Worm (Caenorhabditis elegans) whole organism, L2 larva: ENCODE measurements around the gene C33D9.10.

Experiments
- C34F6.9 ChIP-seq: fragments of 150-350 bp; optimal IDR thresholded peaks from 2 replicates; lab custom pipeline; 2014; ENCODE audit warnings: missing biosample characterization, missing genetic modification characterization
- F13H6.1 ChIP-seq: sonication (generic microtip); optimal IDR thresholded peaks from 2 replicates; lab custom pipeline; 2016; ENCODE audit warnings: missing genetic modification characterization, missing compliant biosample characterization
- R02D3.7 ChIP-seq: fragments of 150-350 bp; optimal IDR thresholded peaks from 2 replicates; lab custom pipeline; 2014; ENCODE audit warnings: missing biosample characterization, missing genetic modification characterization
- Y55F3AM.14 ChIP-seq: fragments of 200-800 bp; sonication (Bioruptor generic); optimal IDR thresholded peaks from 2 replicates; lab custom pipeline; 2018; ENCODE audit warnings: mild to moderate bottlenecking, missing genetic modification characterization, missing compliant biosample characterization
- ZK546.5 ChIP-seq: sonication (generic microtip); optimal IDR thresholded peaks from 2 replicates; lab custom pipeline; 2017; ENCODE audit warnings: missing biosample characterization, missing genetic modification characterization
- alr-1 ChIP-seq: fragments of 150-350 bp; optimal IDR thresholded peaks from 2 replicates; lab custom pipeline; 2014; ENCODE audit warnings: missing biosample characterization, missing genetic modification characterization
- aly-2 ChIP-seq: fragments of 150-350 bp; optimal IDR thresholded peaks from 2 replicates; lab custom pipeline; 2014; ENCODE audit warnings: missing biosample characterization, missing genetic modification characterization
- ama-1 ChIP-seq: fragments of 150-350 bp; optimal IDR thresholded peaks from 2 replicates; lab custom pipeline; 2018; ENCODE audit warnings: inconsistent platforms
- blmp-1 ChIP-seq: sonication (generic microtip); optimal IDR thresholded peaks from 2 replicates; lab custom pipeline; 2017; ENCODE audit warnings: missing genetic modification characterization, mild to moderate bottlenecking, missing compliant biosample characterization, antibody characterized with exemption, moderate library complexity; ENCODE audit not compliant: insufficient read depth
- ceh-16 ChIP-seq: fragments of 150-350 bp; optimal IDR thresholded peaks from 2 replicates; lab custom pipeline; 2014; ENCODE audit warnings: missing biosample characterization, missing genetic modification characterization
- ceh-82 ChIP-seq: fragments of 150-350 bp; optimal IDR thresholded peaks from 2 replicates; lab custom pipeline; 2014; ENCODE audit warnings: missing biosample characterization, missing genetic modification characterization
- crh-2 ChIP-seq: sonication (generic microtip); optimal IDR thresholded peaks from 2 replicates; lab custom pipeline; 2017; ENCODE audit warnings: missing biosample characterization, missing genetic modification characterization
- dmd-4 ChIP-seq: sonication (generic microtip); optimal IDR thresholded peaks from 2 replicates; lab custom pipeline; 2017; ENCODE audit warnings: missing biosample characterization, missing genetic modification characterization
- egl-27 ChIP-seq: sonication (generic microtip); optimal IDR thresholded peaks from 3 replicates; lab custom pipeline; 2017; ENCODE audit warnings: missing biosample characterization, missing genetic modification reagents, missing genetic modification characterization
- elt-3 ChIP-seq: sonication (generic microtip); optimal IDR thresholded peaks from 2 replicates; lab custom pipeline; 2017; ENCODE audit warnings: missing biosample characterization, missing genetic modification characterization
- fos-1 ChIP-seq: fragments of 150-350 bp; optimal IDR thresholded peaks from 2 replicates; lab custom pipeline; 2014; ENCODE audit warnings: missing biosample characterization, missing genetic modification characterization
- gmeb-1 ChIP-seq: fragments of 150-350 bp; optimal IDR thresholded peaks from 2 replicates; lab custom pipeline; 2014; ENCODE audit warnings: missing biosample characterization, missing genetic modification characterization
- lin-11 ChIP-seq: fragments of 150-350 bp; sonication (generic microtip); optimal IDR thresholded peaks from 2 replicates; lab custom pipeline; 2014; ENCODE audit warnings: missing biosample characterization, missing genetic modification characterization, inconsistent platforms, mixed read lengths
- lin-13 ChIP-seq: fragments of 150-350 bp; optimal IDR thresholded peaks from 2 replicates; lab custom pipeline; 2014; ENCODE audit warnings: missing biosample characterization, missing genetic modification reagents, missing genetic modification characterization
- lin-39 ChIP-seq: fragments of 150-350 bp; optimal IDR thresholded peaks from 2 replicates; lab custom pipeline; 2014; ENCODE audit warnings: missing biosample characterization, missing genetic modification reagents, missing genetic modification characterization
- lsy-2 ChIP-seq, 2 experiments: fragments of 150-350 bp in 1 of 2; sonication (generic microtip) in 1 of 2; optimal IDR thresholded peaks; 2 replicates each; lab custom pipeline; 2014 to 2017; ENCODE audit warnings: missing biosample characterization in 2 of 2, missing genetic modification characterization in 2 of 2
- mab-5 ChIP-seq: fragments of 150-350 bp; optimal IDR thresholded peaks from 2 replicates; lab custom pipeline; 2014; ENCODE audit warnings: missing biosample characterization, missing genetic modification characterization
- nhr-10 ChIP-seq: sonication (generic microtip); optimal IDR thresholded peaks from 2 replicates; lab custom pipeline; 2017; ENCODE audit warnings: missing biosample characterization, missing genetic modification characterization
- nhr-11 ChIP-seq: fragments of 150-350 bp; optimal IDR thresholded peaks from 2 replicates; lab custom pipeline; 2014; ENCODE audit warnings: missing biosample characterization, missing genetic modification characterization
- nhr-12 ChIP-seq: fragments of 150-350 bp; optimal IDR thresholded peaks from 2 replicates; lab custom pipeline; 2014; ENCODE audit warnings: missing biosample characterization, missing genetic modification characterization
- nhr-129 ChIP-seq: fragments of 150-350 bp; optimal IDR thresholded peaks from 2 replicates; lab custom pipeline; 2014; ENCODE audit warnings: missing biosample characterization, missing genetic modification characterization
- nhr-21 ChIP-seq: fragments of 150-350 bp; optimal IDR thresholded peaks from 2 replicates; lab custom pipeline; 2014; ENCODE audit warnings: missing biosample characterization, missing genetic modification characterization
- nhr-23 ChIP-seq: fragments of 150-350 bp; optimal IDR thresholded peaks from 2 replicates; lab custom pipeline; 2014; ENCODE audit warnings: missing biosample characterization, missing genetic modification reagents, missing genetic modification characterization
- nhr-237 ChIP-seq: fragments of 150-350 bp; optimal IDR thresholded peaks from 2 replicates; lab custom pipeline; 2014; ENCODE audit warnings: missing biosample characterization, missing genetic modification characterization
- nhr-25 ChIP-seq: fragments of 150-350 bp; sonication (generic microtip); optimal IDR thresholded peaks from 3 replicates; lab custom pipeline; 2014; ENCODE audit warnings: missing biosample characterization, missing genetic modification characterization
- nhr-6 ChIP-seq: fragments of 150-350 bp; optimal IDR thresholded peaks from 2 replicates; lab custom pipeline; 2014; ENCODE audit warnings: missing biosample characterization, missing genetic modification characterization
- nhr-77 ChIP-seq: fragments of 150-350 bp; optimal IDR thresholded peaks from 2 replicates; lab custom pipeline; 2014; ENCODE audit warnings: missing biosample characterization, missing genetic modification characterization
- peb-1 ChIP-seq: fragments of 150-350 bp; optimal IDR thresholded peaks from 2 replicates; lab custom pipeline; 2014; ENCODE audit warnings: missing biosample characterization, missing genetic modification characterization
- sem-4 ChIP-seq: fragments of 150-350 bp; optimal IDR thresholded peaks from 2 replicates; lab custom pipeline; 2014; ENCODE audit warnings: missing biosample characterization, missing genetic modification reagents, missing genetic modification characterization
- skn-1 ChIP-seq: sonication (generic microtip); optimal IDR thresholded peaks from 2 replicates; lab custom pipeline; 2017; ENCODE audit warnings: missing biosample characterization, missing genetic modification characterization
- sma-3 ChIP-seq: sonication (generic microtip); optimal IDR thresholded peaks from 2 replicates; lab custom pipeline; 2016; ENCODE audit warnings: missing genetic modification reagents, missing genetic modification characterization, missing compliant biosample characterization
- sma-9 ChIP-seq, 2 experiments: fragments of 150-350 bp in 1 of 2; sonication (generic microtip) in 1 of 2; optimal IDR thresholded peaks; 2 replicates each; lab custom pipeline; 2014 to 2016; ENCODE audit warnings: missing genetic modification characterization in 2 of 2, mild to moderate bottlenecking in 1 of 2, missing biosample characterization in 1 of 2, missing compliant biosample characterization in 1 of 2, missing genetic modification reagents in 1 of 2, moderate library complexity in 1 of 2
- snpc-4 ChIP-seq: fragments of 150-350 bp; optimal IDR thresholded peaks from 2 replicates; lab custom pipeline; 2014; ENCODE audit warnings: missing biosample characterization, missing genetic modification characterization
- unc-39 ChIP-seq: fragments of 150-350 bp; optimal IDR thresholded peaks from 2 replicates; lab custom pipeline; 2014; ENCODE audit warnings: missing biosample characterization, missing genetic modification characterization
- unc-55 ChIP-seq: fragments of 150-350 bp; sonication (generic microtip); optimal IDR thresholded peaks from 3 replicates; lab custom pipeline; 2014; ENCODE audit warnings: missing biosample characterization, missing genetic modification reagents, missing genetic modification characterization
- unc-62 ChIP-seq: fragments of 150-350 bp; optimal IDR thresholded peaks from 2 replicates; lab custom pipeline; 2014; ENCODE audit warnings: missing biosample characterization, missing genetic modification reagents, missing genetic modification characterization
- zag-1 ChIP-seq: fragments of 150-350 bp; optimal IDR thresholded peaks from 2 replicates; lab custom pipeline; 2014; ENCODE audit warnings: missing biosample characterization, missing genetic modification characterization
- ztf-1 ChIP-seq: fragments of 200-800 bp; sonication (Bioruptor generic); conservative IDR thresholded peaks from 2 replicates; pipeline ENCODE4 v1.3.6; 2022; ENCODE audit warnings: missing genetic modification characterization, missing compliant biosample characterization
- ztf-11 ChIP-seq: sonication (generic microtip); optimal IDR thresholded peaks from 2 replicates; lab custom pipeline; 2017; ENCODE audit warnings: missing biosample characterization, missing genetic modification characterization
- ztf-4 ChIP-seq: fragments of 150-350 bp; optimal IDR thresholded peaks from 2 replicates; lab custom pipeline; 2014; ENCODE audit warnings: missing biosample characterization, missing genetic modification characterization

C33D9.10 gene

ce11 chrIV:8762471-8762870 lies 25.5 kb downstream of the C33D9.10 start (continued):
- TF ChIP-seq ama-1 (lab: Kevin White, UChicago) = no peak
- TF ChIP-seq skn-1 (tag; lab: Kevin White, UChicago) = no peak
- TF ChIP-seq crh-2 (tag; lab: Kevin White, UChicago) = no peak
- TF ChIP-seq nhr-10 (tag; lab: Kevin White, UChicago) = no peak
- no peak for TF ChIP-seq nhr-25 (tag; lab: Kevin White, UChicago)

DNA sequence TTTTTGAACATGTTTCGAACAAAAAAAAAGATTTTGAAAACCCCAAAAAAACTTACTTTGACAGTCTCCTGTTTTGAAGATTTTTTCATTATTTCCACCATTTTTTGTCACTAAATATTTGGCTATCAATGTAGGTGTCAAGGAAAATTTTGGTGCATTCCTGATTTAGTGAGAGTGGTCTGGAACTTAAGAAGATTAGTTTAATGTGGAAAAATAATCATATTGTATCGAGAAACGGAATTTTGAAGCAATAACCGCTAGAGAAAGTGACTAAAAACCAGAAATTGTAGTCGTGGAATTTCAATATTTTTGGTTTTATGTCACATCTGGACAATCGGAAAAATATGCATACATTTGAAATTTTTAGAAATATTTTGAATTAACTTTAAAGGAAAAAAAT lies 26.1 kb downstream of the C33D9.10 start, which contains the start of the genes F20C5.11 and klp-11:
Gene F20C5.11, minus strand, starts transcription at position 101 of the 400 bp plus-strand sequence.
Gene klp-11, minus strand, starts transcription at position 171 of the 400 bp plus-strand sequence.
- no peak for TF ChIP-seq sem-4 (tag; lab: Kevin White, UChicago)
- TF ChIP-seq ama-1 (lab: Kevin White, UChicago) = no peak
- no peak for TF ChIP-seq dmd-4 (tag; lab: Kevin White, UChicago)
- no peak for TF ChIP-seq unc-62 (GFP tag; lab: Kevin White, UChicago)
- no peak for TF ChIP-seq aly-2 (tag; lab: Kevin White, UChicago)
- TF ChIP-seq lin-13 (GFP tag; lab: Kevin White, UChicago) = no peak
- TF ChIP-seq nhr-21 (tag; lab: Kevin White, UChicago) = no peak

- TF ChIP-seq sem-4 (tag; lab: Kevin White, UChicago) (no peak), unc-62 (GFP tag; lab: Kevin White, UChicago) (no peak), zag-1 (tag; lab: Kevin White, UChicago) (peak; percentile 50), unc-55 (GFP tag; lab: Kevin White, UChicago) (peak; percentile 85), snpc-4 (no peak), unc-39 (no peak), aly-2 (tag; lab: Kevin White, UChicago) (no peak), nhr-12 (no peak), nhr-6 (tag; lab: Kevin White, UChicago) (no peak), gmeb-1 (tag; lab: Kevin White, UChicago) (no peak), ztf-1 (GFP tag; lab: Robert Waterston, UW) (no peak), crh-2 (tag; lab: Kevin White, UChicago) (peak; percentile 50), nhr-129 (tag; lab: Kevin White, UChicago) (peak; percentile 37), nhr-77 (tag; lab: Kevin White, UChicago) (no peak), C34F6.9 (tag; lab: Kevin White, UChicago) (peak; percentile 54), ztf-4 (tag; lab: Kevin White, UChicago) (no peak), nhr-237 (tag; lab: Kevin White, UChicago) (no peak), fos-1 (peak; percentile 26), lin-13 (GFP tag; lab: Kevin White, UChicago) (peak; percentile 34), dmd-4 (tag; lab: Kevin White, UChicago) (no peak), Y55F3AM.14 (GFP tag; lab: Kevin White, UChicago) (no peak), peb-1 (tag; lab: Kevin White, UChicago) (no peak), lin-11 (tag; lab: Kevin White, UChicago) (no peak), ceh-16 (no peak), nhr-23 (tag; lab: Kevin White, UChicago) (no peak), sma-3 (GFP tag; lab: Kevin White, UChicago) (no peak), nhr-25 (tag; lab: Kevin White, UChicago) (no peak), ZK546.5 (no peak), skn-1 (tag; lab: Kevin White, UChicago) (no peak), mab-5 (tag; lab: Kevin White, UChicago) (no peak), R02D3.7 (no peak), nhr-11 (no peak), lsy-2 (tag; optimal IDR thresholded peaks at IDR 0.05; lab: Kevin White, UChicago) (peak in 1 of 2 experiments; percentile 64), blmp-1 (tag; lab: Kevin White, UChicago) (no peak), ceh-82 (tag; lab: Kevin White, UChicago) (no peak), F13H6.1 (tag; lab: Kevin White, UChicago) (no peak)
These were observed 29.3 kb downstream of the C33D9.10 start for ce11 chrIV:8758620-8759019.

- TF ChIP-seq nhr-21 (tag; lab: Kevin White, UChicago) = no peak
- no peak for TF ChIP-seq nhr-11
- no peak for TF ChIP-seq unc-39
- no peak for TF ChIP-seq sma-3 (GFP tag; lab: Kevin White, UChicago)
- no peak for TF ChIP-seq alr-1
- TF ChIP-seq lin-13 (GFP tag; lab: Kevin White, UChicago) = no peak
- no peak for TF ChIP-seq ztf-4 (tag; lab: Kevin White, UChicago)
- TF ChIP-seq crh-2 (tag; lab: Kevin White, UChicago) = peak; percentile 35
- no peak for TF ChIP-seq lin-39 (tag; lab: Kevin White, UChicago)
- no peak for TF ChIP-seq elt-3 (tag; lab: Kevin White, UChicago)
- TF ChIP-seq sem-4 (tag; lab: Kevin White, UChicago) = no peak
- TF ChIP-seq lsy-2 (tag; optimal IDR thresholded peaks at IDR 0.05; lab: Kevin White, UChicago) = no peak
- no peak for TF ChIP-seq ceh-82 (tag; lab: Kevin White, UChicago)
- TF ChIP-seq ztf-1 (GFP tag; lab: Robert Waterston, UW) = no peak
- no peak for TF ChIP-seq ztf-11
- TF ChIP-seq sma-9 (GFP tag; optimal IDR thresholded peaks at IDR 0.05; lab: Kevin White, UChicago) = peak; percentile 14
- no peak for TF ChIP-seq sma-9 (tag; optimal IDR thresholded peaks at IDR 0.05; lab: Kevin White, UChicago)
- TF ChIP-seq egl-27 (tag; lab: Kevin White, UChicago) = no peak
- TF ChIP-seq dmd-4 (tag; lab: Kevin White, UChicago) = no peak
- TF ChIP-seq peb-1 (tag; lab: Kevin White, UChicago) = no peak
- no peak for TF ChIP-seq nhr-237 (tag; lab: Kevin White, UChicago)
- no peak for TF ChIP-seq zag-1 (tag; lab: Kevin White, UChicago)
- no peak for TF ChIP-seq mab-5 (tag; lab: Kevin White, UChicago)
- peak; percentile 90 for TF ChIP-seq fos-1
- no peak for TF ChIP-seq ceh-16
These were observed 30.2 kb downstream of the C33D9.10 start for ce11 chrIV:8757729-8758128.
